Worm (Caenorhabditis elegans): Measurements from ENCODE around the gene srg-58.

DNA sequence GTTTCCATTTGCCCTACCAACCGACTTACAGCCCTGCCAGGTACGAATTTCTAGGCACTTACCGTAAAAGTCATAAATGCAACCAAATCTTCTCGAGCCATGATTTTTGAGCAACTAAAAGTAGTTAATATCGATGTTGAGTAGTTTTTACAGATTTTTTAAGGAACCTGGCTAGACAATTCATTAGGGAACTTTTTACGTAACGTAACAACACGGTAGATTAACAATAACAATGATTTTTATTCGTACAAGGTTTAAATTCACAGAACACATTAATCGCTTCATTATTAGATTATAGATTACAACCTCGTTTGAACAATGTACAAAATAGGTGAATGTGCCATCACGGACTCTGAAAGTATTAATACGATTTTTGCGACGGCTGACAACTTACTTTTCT, 6.3 kb downstream of the srg-58 start, which contains the start of gene srx-26:
- no peak for TF ChIP-seq ceh-82 (tag; optimal IDR thresholded peaks at IDR 0.05)
- no peak for TF ChIP-seq aly-2 (tag; optimal IDR thresholded peaks at IDR 0.05)
- TF ChIP-seq nhr-23 (tag; optimal IDR thresholded peaks at IDR 0.05) = no peak
- TF ChIP-seq nhr-237 (tag; optimal IDR thresholded peaks at IDR 0.05) = no peak
- no peak for TF ChIP-seq ztf-4 (tag; optimal IDR thresholded peaks at IDR 0.05)
- TF ChIP-seq elt-2 (tag; optimal IDR thresholded peaks at IDR 0.05) = no peak
- TF ChIP-seq fos-1 (tag; optimal IDR thresholded peaks at IDR 0.05) = no peak
- TF ChIP-seq snpc-4 (tag; optimal IDR thresholded peaks at IDR 0.05) = no peak
- TF ChIP-seq nfya-1 (tag; optimal IDR thresholded peaks at IDR 0.05; ENCODE audit: insufficient read depth) = no peak
- no peak for TF ChIP-seq mdl-1 (tag; optimal IDR thresholded peaks at IDR 0.05)
- TF ChIP-seq lin-39 (tag; optimal IDR thresholded peaks at IDR 0.05) = no peak

Data from whole organism, L3 larva.